Worm (Caenorhabditis elegans): Measurements from ENCODE around the gene F16B4.7.

- TF ChIP-seq blmp-1 (tag; optimal IDR thresholded peaks at IDR 0.05; ENCODE audit: insufficient read depth) (no peak), elt-1 (tag; optimal IDR thresholded peaks at IDR 0.05) (no peak), unc-39 (tag; optimal IDR thresholded peaks at IDR 0.05) (no peak), fos-1 (tag; optimal IDR thresholded peaks at IDR 0.05) (no peak), elt-3 (tag; optimal IDR thresholded peaks at IDR 0.05) (no peak), lsy-2 (tag; optimal IDR thresholded peaks at IDR 0.05) (no peak), lin-13 (GFP tag; optimal IDR thresholded peaks at IDR 0.05) (no peak), alr-1 (tag; optimal IDR thresholded peaks at IDR 0.05) (no peak), aly-2 (tag; optimal IDR thresholded peaks at IDR 0.05) (no peak)
Observed at ce11 chrV:1547843-1548242, 37.7 kb upstream of the F16B4.7 start, which contains the start of gene F52F10.2.
